Fruit fly (Drosophila melanogaster): ENCODE data around the gene CG17991.

Gene CG17991

dm6 chr3R:27238438-27239301, 2.4 kb upstream of the CG17991 start, which contains the start of the genes CG31064 and PolA2 (continued):
- no peak for TF ChIP-seq CG9727 (GFP tag; optimal IDR thresholded peaks at IDR 0.05)
- no peak for TF ChIP-seq CG8765 (GFP tag; IDR thresholded peaks at IDR 0.05)
- no peak for TF ChIP-seq eyg (GFP tag; optimal IDR thresholded peaks at IDR 0.05)
- no peak for TF ChIP-seq CG10431 (GFP tag; optimal IDR thresholded peaks at IDR 0.05)
- TF ChIP-seq gfzf (GFP tag; optimal IDR thresholded peaks at IDR 0.05): peak; percentile 29
- peak; percentile 66 for TF ChIP-seq Sin3A (optimal IDR thresholded peaks at IDR 0.05)
- TF ChIP-seq HLHmδ (GFP tag; optimal IDR thresholded peaks at IDR 0.05): peak; percentile 55
- TF ChIP-seq scrt (GFP tag; optimal IDR thresholded peaks at IDR 0.05): peak; percentile 90
- TF ChIP-seq crol (GFP tag; IDR thresholded peaks at IDR 0.05): no peak
- TF ChIP-seq rib (GFP tag; IDR thresholded peaks at IDR 0.05): no peak
- no peak for TF ChIP-seq B-H2 (GFP tag; optimal IDR thresholded peaks at IDR 0.05)
- TF ChIP-seq CG14710 (tag; optimal IDR thresholded peaks at IDR 0.05): peak; percentile 76
- TF ChIP-seq CHES-1-like (GFP tag; optimal IDR thresholded peaks at IDR 0.05): peak; percentile 29
- peak; percentile 78 for TF ChIP-seq ftz-f1 (GFP tag; optimal IDR thresholded peaks at IDR 0.05)
- TF ChIP-seq B-H1 (GFP tag; IDR thresholded peaks at IDR 0.05): no peak
- no peak for TF ChIP-seq CG10654 (GFP tag; optimal IDR thresholded peaks at IDR 0.05)
- no peak for TF ChIP-seq insv (GFP tag; optimal IDR thresholded peaks at IDR 0.05)
- peak; percentile 14 for TF ChIP-seq CTCF (GFP tag; optimal IDR thresholded peaks at IDR 0.05)
- TF ChIP-seq Meics (GFP tag; optimal IDR thresholded peaks at IDR 0.05): no peak

- TF ChIP-seq Xrp1 (GFP tag; IDR thresholded peaks at IDR 0.05) (peak; percentile 35; the same call in 1 of the 2 replicates), CG2116 (GFP tag; optimal IDR thresholded peaks at IDR 0.05) (no peak), ato (GFP tag; IDR thresholded peaks at IDR 0.05; ENCODE audit: partially characterized antibody) (no peak), H2.0 (GFP tag; IDR thresholded peaks at IDR 0.05) (no peak), CG8478 (optimal IDR thresholded peaks at IDR 0.05) (no peak), Dfd (GFP tag; optimal IDR thresholded peaks at IDR 0.05) (no peak), lola (GFP tag; optimal IDR thresholded peaks at IDR 0.05) (no peak), CG1832 (GFP tag; optimal IDR thresholded peaks at IDR 0.05) (no peak), kay (GFP tag; optimal IDR thresholded peaks at IDR 0.05) (no peak), CG11398 (GFP tag; optimal IDR thresholded peaks at IDR 0.05) (no peak), CG3407 (GFP tag; optimal IDR thresholded peaks at IDR 0.05) (no peak), ttk (GFP tag; IDR thresholded peaks at IDR 0.05) (no peak), Elba2 (GFP tag; optimal IDR thresholded peaks at IDR 0.05) (no peak), CG7556 (GFP tag; optimal IDR thresholded peaks at IDR 0.05) (no peak), sens (GFP tag) (peak; percentile 82), row (GFP tag; IDR thresholded peaks at IDR 0.05) (peak; percentile 26; the same call in 2 of the 3 replicates), CG3163 (GFP tag; optimal IDR thresholded peaks at IDR 0.05) (no peak), D19B (GFP tag; optimal IDR thresholded peaks at IDR 0.05) (peak; percentile 16), inv (GFP tag; IDR thresholded peaks at IDR 0.05; ENCODE audit: partially characterized antibody) (no peak), usp (GFP tag; optimal IDR thresholded peaks at IDR 0.05) (no peak), CG10462 (GFP tag; optimal IDR thresholded peaks at IDR 0.05) (no peak), wdn (GFP tag; IDR thresholded peaks at IDR 0.05) (no peak), repo (GFP tag; optimal IDR thresholded peaks at IDR 0.05) (no peak), CG12391 (tag; optimal IDR thresholded peaks at IDR 0.05) (no peak), CG11093 (GFP tag; IDR thresholded peaks at IDR 0.05) (no peak), wek (GFP tag; optimal IDR thresholded peaks at IDR 0.05) (no peak), CG9797 (GFP tag; optimal IDR thresholded peaks at IDR 0.05) (no peak), BtbVII (GFP tag; optimal IDR thresholded peaks at IDR 0.05) (no peak), sna (GFP tag; IDR thresholded peaks at IDR 0.05; ENCODE audit: partially characterized antibody) (no peak), CG10959 (GFP tag; IDR thresholded peaks at IDR 0.05) (no peak), CG32532 (GFP tag; IDR thresholded peaks at IDR 0.05) (no peak), wor (GFP tag; IDR thresholded peaks at IDR 0.05) (no peak)
Measured at dm6 chr3R:27244412-27244741, 3.3 kb downstream of the CG17991 start.
